Worm (Caenorhabditis elegans) whole organism, L4/young adult: ENCODE measurements around the gene phat-5.

Experiments used
- W03F9.2 ChIP-seq: fragments of 150-350 bp; optimal IDR thresholded peaks from 2 replicates; lab custom pipeline; 2014; ENCODE audit warnings: missing biosample characterization, missing genetic modification characterization
- dao-5 ChIP-seq: sonication (generic microtip); optimal IDR thresholded peaks from 2 replicates; lab custom pipeline; 2016; ENCODE audit warnings: missing genotype, missing genetic modification characterization, moderate library complexity, missing compliant biosample characterization
- him-1 ChIP-seq: sonication (generic microtip); optimal IDR thresholded peaks from 2 replicates; lab custom pipeline; 2016; ENCODE audit warnings: missing genotype, missing genetic modification reagents, missing genetic modification characterization, missing compliant biosample characterization

The phat-5 gene

ce11 chrV:4080546-4080945, 41.8 kb downstream of the phat-5 start:
- TF ChIP-seq him-1 (tag; lab: Kevin White, UChicago) (no peak), dao-5 (tag; lab: Kevin White, UChicago) (no peak), W03F9.2 (tag; lab: Kevin White, UChicago) (no peak)

ce11 chrV:4073455-4073854, 48.9 kb downstream of the phat-5 start, which contains the start of gene otpl-2:
TSS of gene otpl-2 (plus strand) at chrV:4073755.
- TF ChIP-seq dao-5 (tag; lab: Kevin White, UChicago) (no peak), W03F9.2 (tag; lab: Kevin White, UChicago) (no peak), him-1 (tag; lab: Kevin White, UChicago) (no peak)
